Comparison of ENCODE assay signal across 1 fruit fly cellular context in genomic region chr3L:22909325-22909904, dm6.
TF ChIP-seq lines count a peak whose summit lies in the region.

No protein-coding gene starts in this region.

TF ChIP-seq in whole organism, embryonic, 481 proteins besides CTCF, POLR2A, EP300 and RAD21 (continued from another document):
- TF ChIP-seq CG10654 (GFP tag; optimal IDR thresholded peaks at IDR 0.05; lab: Kevin White, UChicago) (no peak), Spps (tag; optimal IDR thresholded peaks at IDR 0.05; lab: Kevin White, UChicago) (no peak), CG5953 (GFP tag; IDR thresholded peaks at IDR 0.05; lab: Robert Waterston, UW) (no peak), B-H1 (GFP tag; IDR thresholded peaks at IDR 0.05; lab: Robert Waterston, UW) (no peak), CG17612 (GFP tag; IDR thresholded peaks at IDR 0.05; lab: Robert Waterston, UW) (no peak), Abd-B (GFP tag; optimal IDR thresholded peaks at IDR 0.05; lab: Kevin White, UChicago) (no peak), CG4282 (GFP tag; optimal IDR thresholded peaks at IDR 0.05; lab: Kevin White, UChicago) (no peak), her (GFP tag; optimal IDR thresholded peaks at IDR 0.05; lab: Kevin White, UChicago) (no peak), btn (GFP tag; optimal IDR thresholded peaks at IDR 0.05; lab: Kevin White, UChicago) (no peak), vvl (GFP tag; IDR thresholded peaks at IDR 0.05; lab: Robert Waterston, UW) (no peak), CG6654 (GFP tag; optimal IDR thresholded peaks at IDR 0.05; lab: Kevin White, UChicago) (no peak), CG8089 (GFP tag; optimal IDR thresholded peaks at IDR 0.05; lab: Kevin White, UChicago) (no peak), abd-A (tag; optimal IDR thresholded peaks at IDR 0.05; lab: Kevin White, UChicago) (no peak), fu2 (GFP tag; optimal IDR thresholded peaks at IDR 0.05; lab: Kevin White, UChicago) (no peak), CG14441 (GFP tag; IDR thresholded peaks at IDR 0.05; lab: Robert Waterston, UW) (no peak), pho (GFP tag; optimal IDR thresholded peaks at IDR 0.05; lab: Kevin White, UChicago) (no peak), Sox102F (GFP tag; optimal IDR thresholded peaks at IDR 0.05; lab: Kevin White, UChicago) (no peak), Nf-YA (GFP tag; IDR thresholded peaks at IDR 0.05; lab: Robert Waterston, UW) (no peak), Adf1 (GFP tag; IDR thresholded peaks at IDR 0.05; lab: Robert Waterston, UW) (no peak), CG8765 (GFP tag; IDR thresholded peaks at IDR 0.05; lab: Robert Waterston, UW) (no peak), stwl (tag; optimal IDR thresholded peaks at IDR 0.05; lab: Kevin White, UChicago) (no peak), CG1024 (GFP tag; IDR thresholded peaks at IDR 0.05; lab: Robert Waterston, UW) (no peak), CG18262 (tag; optimal IDR thresholded peaks at IDR 0.05; lab: Kevin White, UChicago) (no peak), CHES-1-like (GFP tag; optimal IDR thresholded peaks at IDR 0.05; lab: Kevin White, UChicago) (no peak), sisA (GFP tag; IDR thresholded peaks at IDR 0.05; lab: Robert Waterston, UW) (no peak), Dbx (GFP tag; IDR thresholded peaks at IDR 0.05; lab: Robert Waterston, UW) (no peak), bsh (GFP tag; optimal IDR thresholded peaks at IDR 0.05; lab: Kevin White, UChicago) (no peak), CG9727 (GFP tag; optimal IDR thresholded peaks at IDR 0.05; lab: Kevin White, UChicago) (no peak), ap (GFP tag; IDR thresholded peaks at IDR 0.05; lab: Robert Waterston, UW) (no peak), CG10274 (GFP tag; optimal IDR thresholded peaks at IDR 0.05; lab: Kevin White, UChicago) (no peak), sna (GFP tag; IDR thresholded peaks at IDR 0.05; lab: Robert Waterston, UW; ENCODE audit: partially characterized antibody) (0 out of 2 replicates have a peak, but pooled peaks have one; percentile 17), Neu2 (GFP tag; optimal IDR thresholded peaks at IDR 0.05; lab: Kevin White, UChicago; ENCODE audit: borderline replicate concordance) (peak; percentile 26), ro (GFP tag; IDR thresholded peaks at IDR 0.05; lab: Robert Waterston, UW) (no peak), Scr (GFP tag; IDR thresholded peaks at IDR 0.05; lab: Robert Waterston, UW; ENCODE audit: partially characterized antibody) (no peak), schlank (tag; optimal IDR thresholded peaks at IDR 0.05; lab: Kevin White, UChicago) (no peak), CG3281 (GFP tag; optimal IDR thresholded peaks at IDR 0.05; lab: Kevin White, UChicago) (no peak), ranshi (GFP tag; IDR thresholded peaks at IDR 0.05; lab: Robert Waterston, UW) (no peak), CG15601 (tag; optimal IDR thresholded peaks at IDR 0.05; lab: Kevin White, UChicago) (no peak), salm (tag; optimal IDR thresholded peaks at IDR 0.05; lab: Kevin White, UChicago) (no peak), NK7.1 (GFP tag; optimal IDR thresholded peaks at IDR 0.05; lab: Kevin White, UChicago) (no peak), hth (optimal IDR thresholded peaks at IDR 0.05; lab: Kevin White, UChicago) (no peak), CG7556 (GFP tag; optimal IDR thresholded peaks at IDR 0.05; lab: Kevin White, UChicago) (no peak), ham (GFP tag; IDR thresholded peaks at IDR 0.05; lab: Robert Waterston, UW) (no peak), shn (GFP tag; optimal IDR thresholded peaks at IDR 0.05; lab: Kevin White, UChicago) (no peak), D (optimal IDR thresholded peaks at IDR 0.05; lab: Kevin White, UChicago) (peak; percentile 43), D (GFP tag; optimal IDR thresholded peaks at IDR 0.05; lab: Kevin White, UChicago) (no peak), pzg (GFP tag; optimal IDR thresholded peaks at IDR 0.05; lab: Kevin White, UChicago) (no peak), Kr (GFP tag; optimal IDR thresholded peaks at IDR 0.05; lab: Kevin White, UChicago) (no peak), ci (GFP tag; IDR thresholded peaks at IDR 0.05; lab: Robert Waterston, UW) (no peak), sima (GFP tag; optimal IDR thresholded peaks at IDR 0.05; lab: Kevin White, UChicago) (no peak), CG7786 (GFP tag; optimal IDR thresholded peaks at IDR 0.05; lab: Kevin White, UChicago) (no peak), zfh1 (GFP tag; IDR thresholded peaks at IDR 0.05; lab: Robert Waterston, UW) (no peak), CG13775 (GFP tag; optimal IDR thresholded peaks at IDR 0.05; lab: Kevin White, UChicago) (no peak), ewg (GFP tag; optimal IDR thresholded peaks at IDR 0.05; lab: Kevin White, UChicago) (peak; percentile 33), NfI (GFP tag; optimal IDR thresholded peaks at IDR 0.05; lab: Kevin White, UChicago) (no peak), dysf (GFP tag; IDR thresholded peaks at IDR 0.05; lab: Robert Waterston, UW) (no peak), Ravus (GFP tag; IDR thresholded peaks at IDR 0.05; lab: Robert Waterston, UW) (no peak), gfzf (GFP tag; optimal IDR thresholded peaks at IDR 0.05; lab: Kevin White, UChicago) (no peak), lilli (GFP tag; optimal IDR thresholded peaks at IDR 0.05; lab: Kevin White, UChicago) (no peak), CG11560 (tag; IDR thresholded peaks at IDR 0.05; lab: Robert Waterston, UW) (no peak), Hr78 (GFP tag; optimal IDR thresholded peaks at IDR 0.05; lab: Kevin White, UChicago) (no peak), CG4617 (GFP tag; optimal IDR thresholded peaks at IDR 0.05; lab: Kevin White, UChicago; ENCODE audit: borderline replicate concordance) (no peak), scrt (GFP tag; optimal IDR thresholded peaks at IDR 0.05; lab: Kevin White, UChicago) (peak; percentile 95), CG2199 (GFP tag; IDR thresholded peaks at IDR 0.05; lab: Robert Waterston, UW) (peak; percentile 59; the same call in 1 of the 3 replicates), CG7372 (GFP tag; IDR thresholded peaks at IDR 0.05; lab: Robert Waterston, UW) (no peak), z (GFP tag; IDR thresholded peaks at IDR 0.05; lab: Robert Waterston, UW) (no peak), CG1233 (GFP tag; optimal IDR thresholded peaks at IDR 0.05; lab: Kevin White, UChicago) (no peak), CG16779 (GFP tag; IDR thresholded peaks at IDR 0.05; lab: Robert Waterston, UW) (no peak), CG2129 (GFP tag; IDR thresholded peaks at IDR 0.05; lab: Robert Waterston, UW; ENCODE audit: partially characterized antibody) (no peak), CG14860 (GFP tag; IDR thresholded peaks at IDR 0.05; lab: Robert Waterston, UW; ENCODE audit: partially characterized antibody) (no peak), pros (GFP tag; optimal IDR thresholded peaks at IDR 0.05; lab: Kevin White, UChicago) (peak; percentile 59), CG14710 (tag; optimal IDR thresholded peaks at IDR 0.05; lab: Kevin White, UChicago) (no peak), bcd (GFP tag; optimal IDR thresholded peaks at IDR 0.05; lab: Kevin White, UChicago) (no peak), tio (GFP tag; optimal IDR thresholded peaks at IDR 0.05; lab: Kevin White, UChicago) (no peak), ssp (GFP tag; IDR thresholded peaks at IDR 0.05; lab: Robert Waterston, UW) (no peak), nerfin-1 (tag; optimal IDR thresholded peaks at IDR 0.05; lab: Kevin White, UChicago) (peak; percentile 33), cas (GFP tag; IDR thresholded peaks at IDR 0.05; lab: Robert Waterston, UW) (no peak), CG6765 (GFP tag; optimal IDR thresholded peaks at IDR 0.05; lab: Kevin White, UChicago) (no peak), inv (GFP tag; IDR thresholded peaks at IDR 0.05; lab: Robert Waterston, UW; ENCODE audit: partially characterized antibody) (no peak), CG13624 (GFP tag; optimal IDR thresholded peaks at IDR 0.05; lab: Kevin White, UChicago) (no peak), Deaf1 (tag; optimal IDR thresholded peaks at IDR 0.05; lab: Kevin White, UChicago) (no peak), ara (GFP tag; IDR thresholded peaks at IDR 0.05; lab: Robert Waterston, UW) (no peak), bbx (GFP tag; IDR thresholded peaks at IDR 0.05; lab: Robert Waterston, UW; ENCODE audit: partially characterized antibody) (no peak), Lhr (GFP tag; optimal IDR thresholded peaks at IDR 0.05; lab: Kevin White, UChicago) (no peak), oc (tag; optimal IDR thresholded peaks at IDR 0.05; lab: Kevin White, UChicago) (no peak), sr (GFP tag; IDR thresholded peaks at IDR 0.05; lab: Robert Waterston, UW) (no peak), HLH4C (GFP tag; IDR thresholded peaks at IDR 0.05; lab: Robert Waterston, UW; ENCODE audit: partially characterized antibody) (no peak), Ssrp (tag; optimal IDR thresholded peaks at IDR 0.05; lab: Kevin White, UChicago) (no peak), crol (GFP tag; IDR thresholded peaks at IDR 0.05; lab: Robert Waterston, UW) (peak; percentile 74), chinmo (GFP tag; IDR thresholded peaks at IDR 0.05; lab: Robert Waterston, UW; ENCODE audit: partially characterized antibody) (0 out of 4 replicates have a peak, but pooled peaks have one; percentile 51), CG11093 (GFP tag; IDR thresholded peaks at IDR 0.05; lab: Robert Waterston, UW) (no peak)
TF ChIP-seq in whole organism, embryonic: peak in this region for 14.
